Fruit fly (Drosophila melanogaster) whole organism, wandering third instar larva: Measurements from ENCODE around the gene CG18081.

Experiments used
- brk ChIP-seq: fragments of 200-800 bp; sonication (Bioruptor generic); optimal IDR thresholded peaks from 2 replicates; lab custom pipeline; 2016; ENCODE audit warnings: missing biosample characterization, mild to moderate bottlenecking, missing genetic modification characterization
- dmrt93B ChIP-seq: fragments of 200-800 bp; sonication (Bioruptor generic); optimal IDR thresholded peaks from 2 replicates; lab custom pipeline; 2018; ENCODE audit warnings: missing biosample characterization, mild to moderate bottlenecking, missing genetic modification characterization
- h ChIP-seq: fragments of 200-800 bp; sonication (Bioruptor generic); optimal IDR thresholded peaks from 3 replicates; lab custom pipeline; 2016; ENCODE audit warnings: missing biosample characterization, mild to moderate bottlenecking, missing genetic modification characterization
- lola ChIP-seq: fragments of >200 bp; optimal IDR thresholded peaks from 2 replicates; lab custom pipeline; 2017; ENCODE audit warnings: missing biosample characterization, missing genetic modification characterization
- psq ChIP-seq: fragments of 200-800 bp; sonication (Bioruptor generic); optimal IDR thresholded peaks from 3 replicates; lab custom pipeline; 2017; ENCODE audit warnings: missing biosample characterization, mild to moderate bottlenecking, missing genetic modification characterization, moderate library complexity
- woc ChIP-seq: sonication (Bioruptor generic); optimal IDR thresholded peaks from 2 replicates; lab custom pipeline; 2016; ENCODE audit warnings: missing biosample characterization, mild to moderate bottlenecking, missing genetic modification characterization

DNA sequence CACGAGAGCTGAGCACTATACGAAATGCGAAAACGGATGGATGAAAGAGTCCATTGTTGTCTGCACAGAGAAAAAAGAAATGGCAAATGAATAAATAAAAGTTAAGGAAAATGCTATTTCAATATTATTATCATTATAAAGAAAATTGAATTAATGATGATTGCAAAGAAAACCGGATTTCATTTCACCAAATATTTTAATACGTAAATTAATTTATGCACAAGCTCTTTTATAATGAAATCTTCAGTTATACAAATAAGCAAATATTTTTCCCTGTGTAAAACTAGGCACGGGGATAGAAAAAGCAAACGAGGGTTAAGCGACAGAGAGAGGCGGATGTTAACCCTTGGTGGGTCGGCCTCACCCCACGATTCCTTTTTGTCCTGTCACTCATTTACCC lies 47.8 kb downstream of the CG18081 start:
- TF ChIP-seq psq (no peak), h (GFP tag; lab: Kevin White, UChicago) (no peak), dmrt93B (GFP tag; lab: Kevin White, UChicago) (no peak), brk (GFP tag; lab: Kevin White, UChicago) (no peak), lola (GFP tag; lab: Kevin White, UChicago) (no peak), woc (GFP tag; lab: Kevin White, UChicago) (no peak)
